Worm (Caenorhabditis elegans) whole organism, mixed stage, embryonic: ENCODE data around the gene zim-1.

Experiments used
- ceh-83 ChIP-seq: fragments of 200-800 bp; sonication (Bioruptor generic); optimal IDR thresholded peaks from 2 replicates; lab custom pipeline; 2018; ENCODE audit warnings: mild to moderate bottlenecking, missing genetic modification characterization, missing compliant biosample characterization
- nhr-28 ChIP-seq: fragments of 150-350 bp; optimal IDR thresholded peaks from 2 replicates; lab custom pipeline; 2014; ENCODE audit warnings: missing biosample characterization, missing genetic modification characterization

ce11 chrIV:10554947-10555346 lies 8.1 kb downstream of the zim-1 start, which contains the start of gene zim-2:
- TF ChIP-seq nhr-28 (tag; lab: Kevin White, UChicago), result no peak
- TF ChIP-seq ceh-83 (GFP tag; lab: Kevin White, UChicago), result no peak
